Fruit fly (Drosophila melanogaster): ENCODE measurements around the gene Spase22-23.

The Spase22-23 gene

dm6 chr3R:24206341-24207114 is 23.3 kb downstream of the Spase22-23 start (continued):
- TF ChIP-seq CG2116 (GFP tag; optimal IDR thresholded peaks at IDR 0.05) (no peak), H2.0 (GFP tag; IDR thresholded peaks at IDR 0.05) (peak; percentile 47; the same call in 1 of the 2 replicates), Sox102F (GFP tag; optimal IDR thresholded peaks at IDR 0.05) (peak; percentile 84), row (GFP tag; IDR thresholded peaks at IDR 0.05) (peak; percentile 56), H15 (GFP tag; IDR thresholded peaks at IDR 0.05) (peak; percentile 52; the same call in 1 of the 3 replicates), lov (optimal IDR thresholded peaks at IDR 0.05) (no peak), lov (GFP tag; IDR thresholded peaks at IDR 0.05) (peak; percentile 32; the same call in 1 of the 3 replicates), knrl (GFP tag; IDR thresholded peaks at IDR 0.05; ENCODE audit: partially characterized antibody) (no peak), E2f2 (GFP tag; IDR thresholded peaks at IDR 0.05) (peak; percentile 22; the same call in 1 of the 2 replicates), dati (GFP tag; IDR thresholded peaks at IDR 0.05) (peak; percentile 58; the same call in 1 of the 2 replicates), slp2 (GFP tag; optimal IDR thresholded peaks at IDR 0.05) (no peak), zfh1 (GFP tag; IDR thresholded peaks at IDR 0.05) (peak; percentile 58; the same call in 1 of the 3 replicates), Myb (GFP tag; optimal IDR thresholded peaks at IDR 0.05) (no peak), Hsf (GFP tag; optimal IDR thresholded peaks at IDR 0.05) (peak; percentile 49), Ada2b (GFP tag; IDR thresholded peaks at IDR 0.05) (peak; percentile 54; the same call in 1 of the 2 replicates), kah (GFP tag; optimal IDR thresholded peaks at IDR 0.05) (peak; percentile 35), CG4360 (GFP tag; IDR thresholded peaks at IDR 0.05) (no peak), CG15601 (tag; optimal IDR thresholded peaks at IDR 0.05) (peak; percentile 52), HLH4C (GFP tag; IDR thresholded peaks at IDR 0.05; ENCODE audit: partially characterized antibody) (no peak), cad (GFP tag; optimal IDR thresholded peaks at IDR 0.05) (no peak), org-1 (GFP tag; optimal IDR thresholded peaks at IDR 0.05) (peak; percentile 5), CG14667 (GFP tag; IDR thresholded peaks at IDR 0.05) (no peak), CG7963 (GFP tag; IDR thresholded peaks at IDR 0.05; ENCODE audit: partially characterized antibody) (no peak), NfI (GFP tag; optimal IDR thresholded peaks at IDR 0.05) (peak; percentile 58), CG10979 (tag; optimal IDR thresholded peaks at IDR 0.05) (peak; percentile 55), salm (tag; optimal IDR thresholded peaks at IDR 0.05) (peak; percentile 23), Stat92E (GFP tag; optimal IDR thresholded peaks at IDR 0.05) (no peak), CG32772 (GFP tag; IDR thresholded peaks at IDR 0.05) (peak; percentile 49; the same call in 1 of the 2 replicates), CG7556 (GFP tag; optimal IDR thresholded peaks at IDR 0.05) (peak; percentile 22), Bdp1 (GFP tag; optimal IDR thresholded peaks at IDR 0.05) (no peak), esg (GFP tag; conservative IDR thresholded peaks at IDR 0.05) (peak; percentile 47), btn (GFP tag; optimal IDR thresholded peaks at IDR 0.05) (peak; percentile 17), CG4424 (GFP tag; optimal IDR thresholded peaks at IDR 0.05) (no peak), CG8290 (GFP tag; optimal IDR thresholded peaks at IDR 0.05) (no peak), CG8290 (tag; optimal IDR thresholded peaks at IDR 0.05) (peak in 1 of 2 experiments; percentile 65), CG14965 (GFP tag; optimal IDR thresholded peaks at IDR 0.05; ENCODE audit: borderline replicate concordance) (no peak), chm (GFP tag; IDR thresholded peaks at IDR 0.05) (no peak), lola (GFP tag; optimal IDR thresholded peaks at IDR 0.05) (peak in 1 of 3 experiments; percentile 32), CG14441 (GFP tag; IDR thresholded peaks at IDR 0.05) (peak; percentile 51), sc (optimal IDR thresholded peaks at IDR 0.05) (no peak), sc (GFP tag; optimal IDR thresholded peaks at IDR 0.05) (peak; percentile 16), CG18262 (tag; optimal IDR thresholded peaks at IDR 0.05) (peak; percentile 70), Chrac-16 (GFP tag; optimal IDR thresholded peaks at IDR 0.05) (peak; percentile 4), bsh (GFP tag; optimal IDR thresholded peaks at IDR 0.05) (peak in 1 of 2 experiments; percentile 74), CG13894 (tag; optimal IDR thresholded peaks at IDR 0.05) (no peak), sqz (GFP tag; optimal IDR thresholded peaks at IDR 0.05) (peak; percentile 90), Med (GFP tag) (peak; percentile 81), Vsx1 (GFP tag; optimal IDR thresholded peaks at IDR 0.05) (no peak), trh (GFP tag; optimal IDR thresholded peaks at IDR 0.05) (no peak)
